Comparison of ENCODE assay signal across 5 worm cellular contexts in genomic region chrV:4615802-4616201, ce11.
TF ChIP-seq lines count a peak whose summit lies in the region.

Gene Y61A9LA.10, minus strand, starts transcription at chrV:4615817.
Gene F54D11.4, plus strand, starts transcription at chrV:4616151.

TF ChIP-seq in whole organism, L1 larva, 84 proteins besides CTCF, POLR2A, EP300 and RAD21 (continues in another document):
- TF ChIP-seq grh-1 (GFP tag; IDR thresholded peaks at IDR 0.05; lab: Robert Waterston, UW) (0 out of 2 replicates have a peak, but pooled peaks have one; percentile 9), Y116A8C.19 (tag; optimal IDR thresholded peaks at IDR 0.05; lab: Kevin White, UChicago; ENCODE audit: borderline replicate concordance) (no peak), mdl-1 (tag; optimal IDR thresholded peaks at IDR 0.05; lab: Kevin White, UChicago) (no peak), nhr-76 (tag; optimal IDR thresholded peaks at IDR 0.05; lab: Kevin White, UChicago) (no peak), nhr-85 (tag; lab: Kevin White, UChicago) (peak; percentile 79), fkh-10 (GFP tag; optimal IDR thresholded peaks at IDR 0.05; lab: Kevin White, UChicago) (no peak), ceh-90 (tag; optimal IDR thresholded peaks at IDR 0.05; lab: Kevin White, UChicago) (no peak), isw-1 (GFP tag; IDR thresholded peaks at IDR 0.05; lab: Robert Waterston, UW) (peak; percentile 19; the same call in 1 of the 2 replicates), blmp-1 (tag; optimal IDR thresholded peaks at IDR 0.05; lab: Kevin White, UChicago) (peak; percentile 39), C34B4.2 (tag; optimal IDR thresholded peaks at IDR 0.05; lab: Kevin White, UChicago) (no peak), skn-1 (tag; optimal IDR thresholded peaks at IDR 0.05; lab: Kevin White, UChicago) (peak; percentile 54), ces-1 (GFP tag; optimal IDR thresholded peaks at IDR 0.05; lab: Kevin White, UChicago) (no peak), C16A3.4 (tag; optimal IDR thresholded peaks at IDR 0.05; lab: Kevin White, UChicago) (peak; percentile 39), nhr-237 (tag; optimal IDR thresholded peaks at IDR 0.05; lab: Kevin White, UChicago) (no peak), dsc-1 (tag; optimal IDR thresholded peaks at IDR 0.05; lab: Kevin White, UChicago) (peak; percentile 66), ztf-4 (tag; optimal IDR thresholded peaks at IDR 0.05; lab: Kevin White, UChicago) (no peak), zag-1 (tag; optimal IDR thresholded peaks at IDR 0.05; lab: Kevin White, UChicago) (no peak), unc-86 (tag; optimal IDR thresholded peaks at IDR 0.05; lab: Kevin White, UChicago) (peak; percentile 40)

TF ChIP-seq in whole organism, L3 larva, 47 proteins besides CTCF, POLR2A, EP300 and RAD21 (continues in another document):
- TF ChIP-seq nhr-43 (tag; optimal IDR thresholded peaks at IDR 0.05; lab: Kevin White, UChicago; ENCODE audit: poor library complexity, severe bottlenecking) (no peak), ama-1 (optimal IDR thresholded peaks at IDR 0.05; lab: Kevin White, UChicago) (no peak), aly-2 (tag; optimal IDR thresholded peaks at IDR 0.05; lab: Kevin White, UChicago) (no peak), fkh-10 (GFP tag; optimal IDR thresholded peaks at IDR 0.05; lab: Kevin White, UChicago) (no peak), ceh-16 (tag; optimal IDR thresholded peaks at IDR 0.05; lab: Kevin White, UChicago) (no peak), nhr-28 (tag; optimal IDR thresholded peaks at IDR 0.05; lab: Kevin White, UChicago) (no peak), mdl-1 (tag; optimal IDR thresholded peaks at IDR 0.05; lab: Kevin White, UChicago) (no peak), unc-39 (tag; optimal IDR thresholded peaks at IDR 0.05; lab: Kevin White, UChicago) (no peak), R02D3.7 (tag; optimal IDR thresholded peaks at IDR 0.05; lab: Kevin White, UChicago) (no peak), egl-27 (tag; optimal IDR thresholded peaks at IDR 0.05; lab: Kevin White, UChicago) (no peak), ceh-9 (tag; optimal IDR thresholded peaks at IDR 0.05; lab: Kevin White, UChicago) (no peak), elt-3 (tag; optimal IDR thresholded peaks at IDR 0.05; lab: Kevin White, UChicago) (no peak), ZK546.5 (tag; optimal IDR thresholded peaks at IDR 0.05; lab: Kevin White, UChicago) (no peak), fos-1 (tag; optimal IDR thresholded peaks at IDR 0.05; lab: Kevin White, UChicago) (no peak), lsy-12 (tag; optimal IDR thresholded peaks at IDR 0.05; lab: Kevin White, UChicago) (no peak), ztf-11 (tag; optimal IDR thresholded peaks at IDR 0.05; lab: Kevin White, UChicago) (no peak), eor-1 (tag; optimal IDR thresholded peaks at IDR 0.05; lab: Kevin White, UChicago) (no peak), nhr-67 (tag; optimal IDR thresholded peaks at IDR 0.05; lab: Kevin White, UChicago) (no peak), nhr-25 (tag; optimal IDR thresholded peaks at IDR 0.05; lab: Kevin White, UChicago) (no peak), lin-39 (tag; optimal IDR thresholded peaks at IDR 0.05; lab: Kevin White, UChicago) (peak; percentile 37)

TF ChIP-seq in whole organism, early embryonic, 17 proteins besides CTCF, POLR2A, EP300 and RAD21:
- TF ChIP-seq ets-7 (tag; optimal IDR thresholded peaks at IDR 0.05; lab: Kevin White, UChicago) (no peak), F13C5.2 (tag; optimal IDR thresholded peaks at IDR 0.05; lab: Kevin White, UChicago) (peak; percentile 11)
TF ChIP-seq in whole organism, early embryonic: peak in this region for 1.

TF ChIP-seq in whole organism, midembryonic, 9 proteins besides CTCF, POLR2A, EP300 and RAD21:
- no peak for TF ChIP-seq tab-1 (GFP tag; IDR thresholded peaks at IDR 0.05; lab: Robert Waterston, UW)
- TF ChIP-seq klf-2 (GFP tag; conservative IDR thresholded peaks at IDR 0.05; lab: Robert Waterston, UW): 0 out of 2 replicates have a peak, but pooled peaks have one; percentile 8

TF ChIP-seq in whole organism, young adult, 124 proteins besides CTCF, POLR2A, EP300 and RAD21 (continues in another document):
- TF ChIP-seq lag-1 (GFP tag; IDR thresholded peaks at IDR 0.05; lab: Robert Waterston, UW) (no peak), F33H1.4 (GFP tag; IDR thresholded peaks at IDR 0.05; lab: Robert Waterston, UW) (peak; percentile 45; the same call in 1 of the 2 replicates), mel-28 (tag; optimal IDR thresholded peaks at IDR 0.05; lab: Kevin White, UChicago; ENCODE audit: borderline replicate concordance) (no peak), T26A5.8 (tag; optimal IDR thresholded peaks at IDR 0.05; lab: Kevin White, UChicago) (no peak), attf-5 (GFP tag; optimal IDR thresholded peaks at IDR 0.05; lab: Kevin White, UChicago) (peak; percentile 36), dpff-1 (tag; optimal IDR thresholded peaks at IDR 0.05; lab: Kevin White, UChicago) (no peak), lsl-1 (GFP tag; optimal IDR thresholded peaks at IDR 0.05; lab: Kevin White, UChicago) (peak; percentile 49), tbx-9 (tag; optimal IDR thresholded peaks at IDR 0.05; lab: Kevin White, UChicago; ENCODE audit: borderline replicate concordance) (no peak), Y95B8A.8 (GFP tag; IDR thresholded peaks at IDR 0.05; lab: Robert Waterston, UW) (no peak), snpc-3.4 (tag; optimal IDR thresholded peaks at IDR 0.05; lab: Kevin White, UChicago) (peak; percentile 39), dpl-1 (GFP tag; optimal IDR thresholded peaks at IDR 0.05; lab: Kevin White, UChicago) (peak; percentile 44), hmg-1.2 (GFP tag; IDR thresholded peaks at IDR 0.05; lab: Robert Waterston, UW) (0 out of 2 replicates have a peak, but pooled peaks have one; percentile 9), F23B12.7 (tag; optimal IDR thresholded peaks at IDR 0.05; lab: Kevin White, UChicago; ENCODE audit: insufficient read depth) (peak; percentile 61), F39B2.1 (GFP tag; IDR thresholded peaks at IDR 0.05; lab: Robert Waterston, UW) (no peak), Y67H2A.10 (GFP tag; conservative IDR thresholded peaks at IDR 0.05; lab: Robert Waterston, UW) (no peak), mxl-1 (tag; optimal IDR thresholded peaks at IDR 0.05; lab: Kevin White, UChicago) (no peak), nfyb-1 (GFP tag; IDR thresholded peaks at IDR 0.05; lab: Robert Waterston, UW) (no peak), B0336.3 (GFP tag; IDR thresholded peaks at IDR 0.05; lab: Robert Waterston, UW) (0 out of 2 replicates have a peak, but pooled peaks have one; percentile 26), snpc-4 (GFP tag; optimal IDR thresholded peaks at IDR 0.05; lab: Kevin White, UChicago) (no peak), snpc-4 (tag; optimal IDR thresholded peaks at IDR 0.05; lab: Kevin White, UChicago) (peak in 1 of 4 experiments; percentile 44), B0035.1 (tag; optimal IDR thresholded peaks at IDR 0.05; lab: Kevin White, UChicago) (no peak), lin-26 (GFP tag; IDR thresholded peaks at IDR 0.05; lab: Robert Waterston, UW) (no peak), tlf-1 (GFP tag; optimal IDR thresholded peaks at IDR 0.05; lab: Kevin White, UChicago) (no peak), let-607 (tag; optimal IDR thresholded peaks at IDR 0.05; lab: Kevin White, UChicago) (no peak), ztf-18 (tag; optimal IDR thresholded peaks at IDR 0.05; lab: Kevin White, UChicago) (peak; percentile 93), F52B5.7 (tag; optimal IDR thresholded peaks at IDR 0.05; lab: Kevin White, UChicago) (no peak), him-1 (tag; optimal IDR thresholded peaks at IDR 0.05; lab: Kevin White, UChicago) (peak; percentile 27), lin-35 (GFP tag; optimal IDR thresholded peaks at IDR 0.05; lab: Kevin White, UChicago) (peak in 1 of 3 experiments; percentile 73), dox-1 (GFP tag; IDR thresholded peaks at IDR 0.05; lab: Robert Waterston, UW) (no peak), sptf-2 (GFP tag; optimal IDR thresholded peaks at IDR 0.05; lab: Kevin White, UChicago) (no peak), ztf-3 (GFP tag; optimal IDR thresholded peaks at IDR 0.05; lab: Kevin White, UChicago) (no peak), repo-1 (tag; optimal IDR thresholded peaks at IDR 0.05; lab: Kevin White, UChicago) (peak; percentile 1), ets-4 (GFP tag; optimal IDR thresholded peaks at IDR 0.05; lab: Kevin White, UChicago) (no peak), F37B4.10 (GFP tag; IDR thresholded peaks at IDR 0.05; lab: Robert Waterston, UW) (no peak), B0261.1 (tag; optimal IDR thresholded peaks at IDR 0.05; lab: Kevin White, UChicago) (no peak), ceh-100 (GFP tag; IDR thresholded peaks at IDR 0.05; lab: Robert Waterston, UW) (no peak), ztf-6 (GFP tag; IDR thresholded peaks at IDR 0.05; lab: Robert Waterston, UW) (no peak), attf-6 (GFP tag; IDR thresholded peaks at IDR 0.05; lab: Robert Waterston, UW) (no peak), madf-6 (GFP tag; IDR thresholded peaks at IDR 0.05; lab: Robert Waterston, UW) (peak; percentile 80), somi-1 (GFP tag; optimal IDR thresholded peaks at IDR 0.05; lab: Kevin White, UChicago) (no peak), lin-40 (tag; optimal IDR thresholded peaks at IDR 0.05; lab: Kevin White, UChicago) (peak; percentile 46), xnd-1 (tag; optimal IDR thresholded peaks at IDR 0.05; lab: Kevin White, UChicago) (peak; percentile 42), Y53G8AR.9 (GFP tag; conservative IDR thresholded peaks at IDR 0.05; lab: Robert Waterston, UW) (0 out of 2 replicates have a peak, but pooled peaks have one; percentile 15), cebp-1 (GFP tag; IDR thresholded peaks at IDR 0.05; lab: Robert Waterston, UW) (no peak), cebp-1 (tag; optimal IDR thresholded peaks at IDR 0.05; lab: Kevin White, UChicago) (peak; percentile 57), nhr-80 (tag; optimal IDR thresholded peaks at IDR 0.05; lab: Kevin White, UChicago) (no peak), T07F8.4 (tag; optimal IDR thresholded peaks at IDR 0.05; lab: Kevin White, UChicago) (no peak), snpc-1.3 (tag; optimal IDR thresholded peaks at IDR 0.05; lab: Kevin White, UChicago; ENCODE audit: insufficient read depth) (peak; percentile 40), ceh-40 (GFP tag; IDR thresholded peaks at IDR 0.05; lab: Robert Waterston, UW) (no peak), die-1 (tag; optimal IDR thresholded peaks at IDR 0.05; lab: Kevin White, UChicago) (no peak), rpc-1 (optimal IDR thresholded peaks at IDR 0.05; lab: Kevin White, UChicago) (no peak), rpc-1 (tag; optimal IDR thresholded peaks at IDR 0.05; lab: Kevin White, UChicago) (no peak), F57A8.1 (GFP tag; optimal IDR thresholded peaks at IDR 0.05; lab: Kevin White, UChicago) (no peak), mcd-1 (GFP tag; IDR thresholded peaks at IDR 0.05; lab: Robert Waterston, UW) (peak; percentile 66), nfya-1 (tag; optimal IDR thresholded peaks at IDR 0.05; lab: Kevin White, UChicago; ENCODE audit: borderline replicate concordance, insufficient read depth) (no peak)

Comparison
In these comparisons a context has a peak if more than half of its experiments do, and no peak if none do; other contexts are left out.
1. Of the 8 proteins assayed by ChIP-seq in both whole organism, young adult and whole organism, L1 larva: peak only in whole organism, young adult: none; only in whole organism, L1 larva: nhr-90; in both: dpl-1 and efl-1; in neither: 3; mixed calls (peak in some experiments, not most) for 2.